Worm (Caenorhabditis elegans) whole organism, L1 larva: Measurements from ENCODE around the gene nhr-79.
A peak's percentile ranks its signal among the peaks of the same experiment; 100 is the strongest.

Experiments
- F16B12.6 ChIP-seq: fragments of 150-350 bp; optimal IDR thresholded peaks from 2 replicates; lab custom pipeline; 2014; ENCODE audit warnings: missing biosample characterization, missing genetic modification characterization
- alr-1 ChIP-seq: fragments of 200-800 bp; sonication (Bioruptor generic); optimal IDR thresholded peaks from 2 replicates; lab custom pipeline; 2018; ENCODE audit warnings: borderline replicate concordance, mild to moderate bottlenecking, missing genetic modification characterization, missing compliant biosample characterization
- aly-2 ChIP-seq: fragments of 150-350 bp; optimal IDR thresholded peaks from 2 replicates; lab custom pipeline; 2014; ENCODE audit warnings: missing biosample characterization, missing genetic modification characterization
- blmp-1 ChIP-seq: fragments of 150-350 bp; optimal IDR thresholded peaks from 2 replicates; lab custom pipeline; 2014; ENCODE audit warnings: missing biosample characterization, missing genetic modification characterization
- ceh-63 ChIP-seq: fragments of 200-800 bp; sonication (Bioruptor generic); optimal IDR thresholded peaks from 2 replicates; lab custom pipeline; 2018; ENCODE audit warnings: mild to moderate bottlenecking, missing genetic modification characterization, missing compliant biosample characterization
- ceh-8 ChIP-seq: fragments of 200-800 bp; sonication (Bioruptor generic); optimal IDR thresholded peaks from 2 replicates; lab custom pipeline; 2018; ENCODE audit warnings: mild to moderate bottlenecking, missing genetic modification characterization, moderate library complexity, missing compliant biosample characterization
- dpl-1 ChIP-seq, 3 experiments: fragments of 150-350 bp in 2 of 3; sonication (generic microtip) in 1 of 3; optimal IDR thresholded peaks; 2 replicates each; lab custom pipeline; 2014 to 2017; ENCODE audit warnings: missing biosample characterization in 3 of 3, missing genetic modification characterization in 3 of 3, missing genetic modification reagents in 3 of 3
- dsc-1 ChIP-seq: sonication (generic microtip); optimal IDR thresholded peaks from 2 replicates; lab custom pipeline; 2016; ENCODE audit warnings: mild to moderate bottlenecking, missing genetic modification characterization, missing compliant biosample characterization
- efl-1 ChIP-seq, 4 experiments: fragments of 150-350 bp; optimal IDR thresholded peaks in 3 of 4; peaks in 1 of 4; 1 replicate in 1 of 4; 2 replicates in 3 of 4; lab custom pipeline; 2014; ENCODE audit warnings: missing biosample characterization in 2 of 4, missing genetic modification characterization in 2 of 4, missing genetic modification reagents in 2 of 4
- efl-3 ChIP-seq: fragments of 200-800 bp; sonication (Bioruptor generic); optimal IDR thresholded peaks from 2 replicates; lab custom pipeline; 2018; ENCODE audit warnings: mild to moderate bottlenecking, missing genetic modification characterization, missing compliant biosample characterization
- egl-13 ChIP-seq: sonication (generic microtip); optimal IDR thresholded peaks from 2 replicates; lab custom pipeline; 2016; ENCODE audit warnings: missing genotype, missing genetic modification reagents, missing genetic modification characterization, missing compliant biosample characterization
- elt-2 ChIP-seq: sonication (generic microtip); optimal IDR thresholded peaks from 2 replicates; lab custom pipeline; 2016; ENCODE audit warnings: missing genetic modification characterization, mild to moderate bottlenecking, inconsistent platforms, missing compliant biosample characterization, missing genetic modification reagents
- ets-5 ChIP-seq: fragments of 200-800 bp; sonication (Bioruptor generic); IDR thresholded peaks from 2 replicates; pipeline ENCODE4 v1.3.6; 2022; ENCODE audit warnings: missing genetic modification characterization, missing compliant biosample characterization
- fos-1 ChIP-seq: fragments of 150-350 bp; optimal IDR thresholded peaks from 2 replicates; lab custom pipeline; 2014; ENCODE audit warnings: missing biosample characterization, missing genetic modification characterization
- grh-1 ChIP-seq: fragments of 200-800 bp; sonication (Bioruptor generic); IDR thresholded peaks from 2 replicates; pipeline ENCODE4 v1.3.6; 2022; ENCODE audit warnings: missing genetic modification reagents, missing genetic modification characterization, missing compliant biosample characterization
- hlh-17 ChIP-seq: fragments of 200-800 bp; sonication (Bioruptor generic); optimal IDR thresholded peaks from 2 replicates; lab custom pipeline; 2018; ENCODE audit warnings: missing genetic modification characterization, mild to moderate bottlenecking, missing compliant biosample characterization, moderate library complexity, borderline replicate concordance
- hlh-4 ChIP-seq: sonication (generic microtip); optimal IDR thresholded peaks from 2 replicates; lab custom pipeline; 2016; ENCODE audit warnings: mild to moderate bottlenecking, missing genetic modification characterization, missing compliant biosample characterization
- irx-1 ChIP-seq: sonication (generic microtip); optimal IDR thresholded peaks from 2 replicates; lab custom pipeline; 2016; ENCODE audit warnings: missing genetic modification characterization, missing compliant biosample characterization
- isw-1 ChIP-seq: fragments of 200-800 bp; sonication (Bioruptor generic); IDR thresholded peaks from 2 replicates; pipeline ENCODE4 v1.3.6; 2022; ENCODE audit warnings: missing genetic modification characterization, missing compliant biosample characterization
- jun-1 ChIP-seq: fragments of 150-350 bp; optimal IDR thresholded peaks from 2 replicates; lab custom pipeline; 2014; ENCODE audit warnings: missing biosample characterization, missing genetic modification reagents, missing genetic modification characterization
- lin-13 ChIP-seq: fragments of 150-350 bp; optimal IDR thresholded peaks from 2 replicates; lab custom pipeline; 2014; ENCODE audit warnings: missing biosample characterization, missing genetic modification reagents, missing genetic modification characterization
- lin-14 ChIP-seq: fragments of 200-800 bp; sonication (Bioruptor generic); optimal IDR thresholded peaks from 2 replicates; lab custom pipeline; 2018; ENCODE audit warnings: mild to moderate bottlenecking, missing genetic modification characterization, moderate library complexity, missing compliant biosample characterization
- lin-35 ChIP-seq, 2 experiments: fragments of 150-350 bp; optimal IDR thresholded peaks; 2 replicates each; lab custom pipeline; 2014; ENCODE audit warnings: missing biosample characterization in 2 of 2, missing genetic modification characterization in 2 of 2, missing genetic modification reagents in 2 of 2
- lin-39 ChIP-seq: fragments of 150-350 bp; optimal IDR thresholded peaks from 2 replicates; lab custom pipeline; 2014; ENCODE audit warnings: missing biosample characterization, missing genetic modification reagents, missing genetic modification characterization
- lsy-2 ChIP-seq, 2 experiments: fragments of 150-350 bp; optimal IDR thresholded peaks; 2 replicates each; lab custom pipeline; 2014; ENCODE audit warnings: missing biosample characterization in 2 of 2, missing genetic modification characterization in 2 of 2
- mdl-1 ChIP-seq, 2 experiments: fragments of 150-350 bp; optimal IDR thresholded peaks; 2 replicates each; lab custom pipeline; 2014 to 2017; ENCODE audit warnings: missing biosample characterization in 2 of 2, missing genetic modification characterization in 2 of 2, inconsistent platforms in 1 of 2
- mep-1 ChIP-seq: fragments of 150-350 bp; optimal IDR thresholded peaks from 2 replicates; lab custom pipeline; 2014; ENCODE audit warnings: missing biosample characterization, missing genetic modification characterization
- nhr-12 ChIP-seq: sonication (generic microtip); optimal IDR thresholded peaks from 2 replicates; lab custom pipeline; 2017; ENCODE audit warnings: missing biosample characterization, missing genetic modification characterization
- nhr-19 ChIP-seq: fragments of 200-800 bp; sonication (Bioruptor generic); conservative IDR thresholded peaks from 2 replicates; pipeline ENCODE4 v1.3.6; 2022; ENCODE audit warnings: missing genetic modification characterization, missing compliant biosample characterization
- nhr-20 ChIP-seq: sonication (generic microtip); optimal IDR thresholded peaks from 2 replicates; lab custom pipeline; 2016; ENCODE audit warnings: mild to moderate bottlenecking, missing genetic modification characterization, missing compliant biosample characterization
- nhr-71 ChIP-seq: sonication (generic microtip); optimal IDR thresholded peaks from 2 replicates; lab custom pipeline; 2016; ENCODE audit warnings: mild to moderate bottlenecking, missing genetic modification characterization, moderate library complexity, missing compliant biosample characterization
- nhr-77 ChIP-seq: fragments of 150-350 bp; optimal IDR thresholded peaks from 2 replicates; lab custom pipeline; 2014; ENCODE audit warnings: missing biosample characterization, missing genetic modification characterization
- nhr-90 ChIP-seq: sonication (generic microtip); optimal IDR thresholded peaks from 2 replicates; lab custom pipeline; 2016; ENCODE audit warnings: mild to moderate bottlenecking, missing genetic modification characterization, missing compliant biosample characterization; ENCODE audit not compliant: poor library complexity
- pag-3 ChIP-seq: sonication (generic microtip); optimal IDR thresholded peaks from 2 replicates; lab custom pipeline; 2017; ENCODE audit warnings: missing genetic modification characterization, mild to moderate bottlenecking, missing compliant biosample characterization, antibody characterized with exemption, borderline replicate concordance; ENCODE audit not compliant: insufficient read depth
- pax-3 ChIP-seq: fragments of 200-800 bp; sonication (Bioruptor generic); optimal IDR thresholded peaks from 2 replicates; lab custom pipeline; 2018; ENCODE audit warnings: mild to moderate bottlenecking, missing genetic modification characterization, moderate library complexity, missing compliant biosample characterization
- pqm-1 ChIP-seq: sonication (generic microtip); optimal IDR thresholded peaks from 3 replicates; lab custom pipeline; 2017; ENCODE audit warnings: missing biosample characterization, missing genetic modification characterization
- snpc-4 ChIP-seq: fragments of 150-350 bp; optimal IDR thresholded peaks from 2 replicates; lab custom pipeline; 2014; ENCODE audit warnings: missing biosample characterization, missing genetic modification characterization
- sptf-1 ChIP-seq: fragments of 150-350 bp; optimal IDR thresholded peaks from 2 replicates; lab custom pipeline; 2014; ENCODE audit warnings: missing biosample characterization, missing genetic modification characterization
- tlp-1 ChIP-seq: fragments of 150-350 bp; optimal IDR thresholded peaks from 2 replicates; lab custom pipeline; 2014; ENCODE audit warnings: missing biosample characterization, missing genetic modification characterization
- unc-30 ChIP-seq: sonication (generic microtip); optimal IDR thresholded peaks from 2 replicates; lab custom pipeline; 2017; ENCODE audit warnings: missing biosample characterization, missing genetic modification characterization
- unc-86 ChIP-seq: sonication (generic microtip); optimal IDR thresholded peaks from 2 replicates; lab custom pipeline; 2016; ENCODE audit warnings: missing genetic modification characterization, missing compliant biosample characterization
- vab-15 ChIP-seq: sonication (generic microtip); optimal IDR thresholded peaks from 2 replicates; lab custom pipeline; 2017; ENCODE audit warnings: missing genotype, mild to moderate bottlenecking, missing genetic modification characterization, missing compliant biosample characterization
- xbp-1 ChIP-seq: sonication (generic microtip); optimal IDR thresholded peaks from 2 replicates; lab custom pipeline; 2016; ENCODE audit warnings: missing genetic modification characterization, missing compliant biosample characterization
- zag-1 ChIP-seq: fragments of 150-350 bp; optimal IDR thresholded peaks from 2 replicates; lab custom pipeline; 2014; ENCODE audit warnings: missing biosample characterization, missing genetic modification characterization
- zip-4 ChIP-seq: fragments of 200-800 bp; sonication (Bioruptor generic); optimal IDR thresholded peaks from 2 replicates; lab custom pipeline; 2018; ENCODE audit warnings: mild to moderate bottlenecking, missing genetic modification characterization, moderate library complexity, missing compliant biosample characterization
- ztf-11 ChIP-seq, 2 experiments: sonication (generic microtip); optimal IDR thresholded peaks; 2 replicates each; lab custom pipeline; 2016 to 2017; ENCODE audit warnings: missing genetic modification characterization in 2 of 2, missing biosample characterization in 1 of 2, missing compliant biosample characterization in 1 of 2
- ztf-4 ChIP-seq: fragments of 150-350 bp; optimal IDR thresholded peaks from 2 replicates; lab custom pipeline; 2014; ENCODE audit warnings: missing biosample characterization, missing genetic modification characterization

nhr-79 gene

DNA sequence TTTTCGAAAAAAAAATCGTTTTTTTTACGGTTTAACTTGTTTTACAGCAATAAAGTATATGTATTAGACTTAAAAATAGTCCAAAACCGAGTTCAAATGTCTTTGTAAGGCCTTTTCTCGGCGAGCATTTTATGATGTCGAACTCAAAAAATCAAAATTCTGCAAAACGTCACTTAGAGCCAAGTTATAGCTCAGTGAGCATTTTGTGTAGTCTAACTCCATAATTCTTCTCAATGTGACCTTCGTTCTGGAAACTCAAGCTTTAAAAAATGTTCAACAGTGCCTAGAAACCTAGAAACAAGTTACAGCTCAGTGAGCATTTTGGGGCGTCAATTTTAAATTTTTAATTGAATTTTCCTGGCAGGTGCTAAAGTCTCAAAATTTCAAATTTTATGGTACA is 36.0 kb downstream of the nhr-79 start:
- TF ChIP-seq pag-3, result no peak
- no peak for TF ChIP-seq snpc-4 (tag; lab: Kevin White, UChicago)

DNA sequence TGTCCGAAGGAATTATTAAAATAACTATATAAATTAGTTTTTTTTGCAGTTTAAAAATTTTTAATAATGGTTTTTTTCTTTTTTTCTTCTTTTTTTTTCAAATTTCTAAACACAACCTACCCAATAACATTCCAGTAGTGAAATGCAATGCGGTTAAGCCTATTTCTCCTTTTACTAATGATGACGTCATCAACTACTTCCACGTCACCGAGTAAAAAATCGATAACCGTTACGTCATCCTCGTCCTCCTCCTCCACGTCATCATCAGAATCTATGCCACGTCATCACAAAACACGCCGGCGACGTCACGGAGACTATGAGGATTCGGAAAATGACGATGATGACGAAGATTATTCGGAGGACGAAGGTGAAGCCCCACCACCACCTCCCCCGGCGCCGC is 37.1 kb downstream of the nhr-79 start, which contains the start of gene hot-2:
TSS of gene hot-2 (plus strand) at position 134 of the 400 bp plus-strand sequence.
- no peak for TF ChIP-seq hlh-17 (GFP tag; lab: Kevin White, UChicago)
- no peak for TF ChIP-seq efl-1 (optimal IDR thresholded peaks at IDR 0.05; lab: Kevin White, UChicago)
- peak in 1 of 2 experiments; percentile 2 for TF ChIP-seq efl-1 (GFP tag; optimal IDR thresholded peaks at IDR 0.05 in 1 of 2; lab: Kevin White, UChicago)

DNA sequence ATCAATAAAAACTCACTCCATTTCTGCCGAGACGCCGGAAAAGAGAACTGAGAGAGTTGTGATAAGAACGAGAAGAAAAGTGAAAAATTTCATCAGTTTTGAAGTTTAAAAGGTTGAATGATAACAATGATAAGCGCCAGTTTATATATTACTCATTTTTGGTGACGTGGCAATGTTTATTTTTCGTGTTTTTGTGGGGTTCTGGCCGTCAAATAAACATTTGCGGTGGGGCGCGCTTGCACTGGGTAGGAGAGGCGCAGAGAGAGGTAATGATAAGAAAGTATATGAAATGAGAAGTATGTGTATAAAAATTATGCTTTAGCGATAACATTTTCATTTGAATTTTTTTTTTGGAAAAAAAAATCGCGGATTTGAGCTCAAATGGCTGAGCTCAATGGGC is 53.0 kb downstream of the nhr-79 start, which contains the start of gene Y39B6A.5:
TSS of gene Y39B6A.5 (minus strand) at position 214 of the 400 bp plus-strand sequence.
- TF ChIP-seq unc-30, result no peak
- peak in 1 of 2 experiments; percentile 57 for TF ChIP-seq mdl-1 (tag; optimal IDR thresholded peaks at IDR 0.05; lab: Kevin White, UChicago)
- peak in 1 of 3 experiments; percentile 20 for TF ChIP-seq dpl-1 (GFP tag; optimal IDR thresholded peaks at IDR 0.05; lab: Kevin White, UChicago)
- no peak for TF ChIP-seq vab-15 (tag; lab: Kevin White, UChicago)
- TF ChIP-seq nhr-71 (tag; lab: Kevin White, UChicago), result peak; percentile 64
- peak; percentile 82 for TF ChIP-seq pqm-1 (tag; lab: Kevin White, UChicago)
- TF ChIP-seq egl-13 (tag; lab: Kevin White, UChicago), result no peak
- TF ChIP-seq isw-1, result no peak
- TF ChIP-seq jun-1, result peak; percentile 79
- TF ChIP-seq nhr-19, result peak; percentile 51
- TF ChIP-seq zag-1 (tag; lab: Kevin White, UChicago), result no peak
- TF ChIP-seq lin-35 (GFP tag; optimal IDR thresholded peaks at IDR 0.05; lab: Kevin White, UChicago), result peak in 1 of 2 experiments; percentile 69
- peak; percentile 100 for TF ChIP-seq elt-2
- no peak for TF ChIP-seq ceh-8 (GFP tag; lab: Kevin White, UChicago)
- peak; percentile 80 for TF ChIP-seq pax-3 (tag; lab: Kevin White, UChicago)
- no peak for TF ChIP-seq xbp-1 (tag; lab: Kevin White, UChicago)
- TF ChIP-seq blmp-1 (tag; lab: Kevin White, UChicago), result peak; percentile 19
- TF ChIP-seq nhr-90 (tag; lab: Kevin White, UChicago), result peak; percentile 71
- TF ChIP-seq lin-13 (GFP tag; lab: Kevin White, UChicago), result no peak
- no peak for TF ChIP-seq grh-1 (GFP tag; lab: Robert Waterston, UW)
- peak; percentile 4 to 25 for TF ChIP-seq lsy-2 (tag; optimal IDR thresholded peaks at IDR 0.05; lab: Kevin White, UChicago)
- TF ChIP-seq unc-86, result no peak
- TF ChIP-seq pag-3, result no peak
- peak; percentile 61 for TF ChIP-seq lin-14 (GFP tag; lab: Kevin White, UChicago)
- no peak for TF ChIP-seq efl-3 (GFP tag; lab: Kevin White, UChicago)
- peak; percentile 54 for TF ChIP-seq tlp-1 (tag; lab: Kevin White, UChicago)
- TF ChIP-seq F16B12.6 (tag; lab: Kevin White, UChicago), result no peak
- TF ChIP-seq sptf-1 (tag; lab: Kevin White, UChicago), result no peak
- peak; percentile 69 for TF ChIP-seq nhr-20 (tag; lab: Kevin White, UChicago)
- no peak for TF ChIP-seq aly-2 (tag; lab: Kevin White, UChicago)
- no peak for TF ChIP-seq ztf-4 (tag; lab: Kevin White, UChicago)
- TF ChIP-seq ztf-11 (tag; optimal IDR thresholded peaks at IDR 0.05; lab: Kevin White, UChicago), result no peak
- no peak for TF ChIP-seq dsc-1
- TF ChIP-seq hlh-17 (GFP tag; lab: Kevin White, UChicago), result no peak
- no peak for TF ChIP-seq alr-1 (tag; lab: Kevin White, UChicago)
- TF ChIP-seq ets-5 (GFP tag; lab: Robert Waterston, UW), result no peak
- TF ChIP-seq lin-39 (tag; lab: Kevin White, UChicago), result no peak
- peak; percentile 23 for TF ChIP-seq nhr-77 (tag; lab: Kevin White, UChicago)
- TF ChIP-seq nhr-12 (tag; lab: Kevin White, UChicago), result no peak
- no peak for TF ChIP-seq mep-1 (tag; lab: Kevin White, UChicago)
- no peak for TF ChIP-seq ceh-63 (GFP tag; lab: Kevin White, UChicago)
- no peak for TF ChIP-seq fos-1
- no peak for TF ChIP-seq hlh-4 (tag; lab: Kevin White, UChicago)
- TF ChIP-seq irx-1, result peak; percentile 37
- TF ChIP-seq zip-4 (GFP tag; lab: Kevin White, UChicago), result no peak
